Fruit fly (Drosophila melanogaster): Measurements from ENCODE around the gene CG43133.

CG43133 gene

DNA sequence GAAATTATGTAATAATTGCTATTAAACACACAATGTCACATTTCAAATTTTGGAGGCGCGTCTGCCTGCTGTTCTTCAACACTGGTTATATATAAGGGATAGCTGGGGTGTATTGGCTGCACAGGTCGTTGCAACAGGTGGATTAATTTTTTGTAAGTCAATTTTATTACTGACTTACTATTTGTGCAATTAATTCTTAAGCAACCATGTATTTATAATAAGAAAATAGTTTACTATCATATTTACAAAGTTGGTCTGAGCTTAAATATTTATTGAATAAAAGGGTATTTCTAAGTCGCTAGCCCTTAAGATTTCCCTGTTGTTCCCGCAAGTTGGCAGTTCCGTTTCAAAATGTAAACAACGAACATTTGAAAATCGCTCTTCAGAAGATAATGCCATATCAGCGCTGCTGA lies 37.2 kb downstream of the CG43133 start, which contains the start of gene RhoGAP16F (continued):
- TF ChIP-seq CG9727 (GFP tag; optimal IDR thresholded peaks at IDR 0.05) (peak; percentile 84), CG12104 (GFP tag; optimal IDR thresholded peaks at IDR 0.05) (peak; percentile 67), Hr3 (GFP tag; optimal IDR thresholded peaks at IDR 0.05) (peak; percentile 88), Fer1 (GFP tag; optimal IDR thresholded peaks at IDR 0.05) (peak; percentile 79), CG10366 (GFP tag; IDR thresholded peaks at IDR 0.05) (peak; percentile 84), Dad (GFP tag; optimal IDR thresholded peaks at IDR 0.05) (peak; percentile 74), kay (GFP tag; optimal IDR thresholded peaks at IDR 0.05) (peak; percentile 75), CG10431 (GFP tag; optimal IDR thresholded peaks at IDR 0.05) (peak; percentile 9), CG16863 (GFP tag; optimal IDR thresholded peaks at IDR 0.05) (peak; percentile 73), Hr78 (GFP tag; optimal IDR thresholded peaks at IDR 0.05) (peak in 1 of 2 experiments; percentile 29), CG7372 (GFP tag; IDR thresholded peaks at IDR 0.05) (peak; percentile 74), da (GFP tag; optimal IDR thresholded peaks at IDR 0.05) (peak; percentile 9), CG7745 (tag; optimal IDR thresholded peaks at IDR 0.05) (no peak), nau (GFP tag; optimal IDR thresholded peaks at IDR 0.05) (peak; percentile 72), Ptx1 (GFP tag; IDR thresholded peaks at IDR 0.05) (peak; percentile 93), zfh1 (GFP tag; IDR thresholded peaks at IDR 0.05) (peak; percentile 90), B-H2 (GFP tag; optimal IDR thresholded peaks at IDR 0.05) (peak; percentile 79), inv (GFP tag; IDR thresholded peaks at IDR 0.05; ENCODE audit: partially characterized antibody) (no peak), Tbp (GFP tag; optimal IDR thresholded peaks at IDR 0.05) (no peak), CG3407 (GFP tag; optimal IDR thresholded peaks at IDR 0.05) (peak; percentile 67), emc (GFP tag; optimal IDR thresholded peaks at IDR 0.05) (no peak), ap (GFP tag; IDR thresholded peaks at IDR 0.05) (peak; percentile 60), Hmr (GFP tag; optimal IDR thresholded peaks at IDR 0.05) (peak; percentile 81), CG31365 (tag; optimal IDR thresholded peaks at IDR 0.05) (peak; percentile 44), seq (GFP tag; IDR thresholded peaks at IDR 0.05) (peak; percentile 77), ase (GFP tag; IDR thresholded peaks at IDR 0.05) (peak; percentile 49; the same call in 2 of the 3 replicates), salm (tag; optimal IDR thresholded peaks at IDR 0.05) (peak; percentile 66), CG8765 (GFP tag; IDR thresholded peaks at IDR 0.05) (peak; percentile 59), CG2129 (GFP tag; IDR thresholded peaks at IDR 0.05; ENCODE audit: partially characterized antibody) (no peak), zf30C (GFP tag; optimal IDR thresholded peaks at IDR 0.05) (no peak), CG1647 (GFP tag; optimal IDR thresholded peaks at IDR 0.05) (peak; percentile 68), esg (GFP tag; conservative IDR thresholded peaks at IDR 0.05) (peak; percentile 76), CG2116 (GFP tag; optimal IDR thresholded peaks at IDR 0.05) (peak; percentile 60), Meics (GFP tag; optimal IDR thresholded peaks at IDR 0.05) (peak; percentile 83), Usf (GFP tag; optimal IDR thresholded peaks at IDR 0.05) (peak; percentile 67), CG18476 (GFP tag; optimal IDR thresholded peaks at IDR 0.05) (peak; percentile 69), Lhr (GFP tag; optimal IDR thresholded peaks at IDR 0.05) (peak; percentile 33), MESR4 (GFP tag; optimal IDR thresholded peaks at IDR 0.05) (peak; percentile 3), gem (tag; optimal IDR thresholded peaks at IDR 0.05) (peak; percentile 92), Sry-δ (GFP tag; optimal IDR thresholded peaks at IDR 0.05) (peak; percentile 19), CG16815 (GFP tag; optimal IDR thresholded peaks at IDR 0.05) (peak; percentile 83), nom (GFP tag; optimal IDR thresholded peaks at IDR 0.05) (peak; percentile 60), CG12236 (GFP tag; optimal IDR thresholded peaks at IDR 0.05) (peak; percentile 38), CG2889 (GFP tag; IDR thresholded peaks at IDR 0.05) (peak; percentile 60; the same call in 1 of the 3 replicates), bcd (GFP tag; optimal IDR thresholded peaks at IDR 0.05) (peak; percentile 84), ash1 (GFP tag; optimal IDR thresholded peaks at IDR 0.05) (no peak), CG8944 (GFP tag; optimal IDR thresholded peaks at IDR 0.05) (peak; percentile 67), sug (tag; optimal IDR thresholded peaks at IDR 0.05) (peak; percentile 79), CHES-1-like (GFP tag; optimal IDR thresholded peaks at IDR 0.05) (peak; percentile 28), Lim3 (GFP tag; IDR thresholded peaks at IDR 0.05) (peak; percentile 22; the same call in 1 of the 2 replicates), Side (GFP tag; optimal IDR thresholded peaks at IDR 0.05) (peak; percentile 68)
